Worm (Caenorhabditis elegans) whole organism, early embryonic: ENCODE data around the gene msp-49.

Source experiments
- B0310.2 ChIP-seq: sonication (generic microtip); optimal IDR thresholded peaks from 2 replicates; lab custom pipeline; 2016; ENCODE audit warnings: mild to moderate bottlenecking, missing genetic modification characterization, missing compliant biosample characterization
- F13C5.2 ChIP-seq: sonication (generic microtip); optimal IDR thresholded peaks from 2 replicates; lab custom pipeline; 2017; ENCODE audit warnings: mild to moderate bottlenecking, missing genetic modification characterization, inconsistent platforms, missing compliant biosample characterization
- ama-1 ChIP-seq: fragments of 150-350 bp; optimal IDR thresholded peaks from 2 replicates; lab custom pipeline; 2014
- ceh-13 ChIP-seq: fragments of 200-800 bp; sonication (Bioruptor generic); optimal IDR thresholded peaks from 2 replicates; lab custom pipeline; 2018; ENCODE audit warnings: mild to moderate bottlenecking, missing genetic modification characterization, missing compliant biosample characterization
- ets-7 ChIP-seq: sonication (generic microtip); optimal IDR thresholded peaks from 2 replicates; lab custom pipeline; 2016; ENCODE audit warnings: missing genotype, missing genetic modification characterization, missing compliant biosample characterization
- hnd-1 ChIP-seq: sonication (generic microtip); optimal IDR thresholded peaks from 2 replicates; lab custom pipeline; 2016; ENCODE audit warnings: missing genetic modification characterization, missing compliant biosample characterization
- pes-1 ChIP-seq: fragments of 200-800 bp; sonication (Bioruptor generic); IDR thresholded peaks from 2 replicates; pipeline ENCODE4 v1.3.6; 2022; ENCODE audit warnings: missing genetic modification reagents, missing genetic modification characterization, missing compliant biosample characterization
- tbx-37 ChIP-seq: fragments of 200-800 bp; sonication (Bioruptor generic); conservative IDR thresholded peaks from 2 replicates; pipeline ENCODE4 v1.3.6; 2022; ENCODE audit warnings: missing genetic modification reagents, missing genetic modification characterization, missing compliant biosample characterization
- tra-4 ChIP-seq: sonication (generic microtip); optimal IDR thresholded peaks from 2 replicates; lab custom pipeline; 2017; ENCODE audit warnings: missing genetic modification characterization, missing compliant biosample characterization

DNA sequence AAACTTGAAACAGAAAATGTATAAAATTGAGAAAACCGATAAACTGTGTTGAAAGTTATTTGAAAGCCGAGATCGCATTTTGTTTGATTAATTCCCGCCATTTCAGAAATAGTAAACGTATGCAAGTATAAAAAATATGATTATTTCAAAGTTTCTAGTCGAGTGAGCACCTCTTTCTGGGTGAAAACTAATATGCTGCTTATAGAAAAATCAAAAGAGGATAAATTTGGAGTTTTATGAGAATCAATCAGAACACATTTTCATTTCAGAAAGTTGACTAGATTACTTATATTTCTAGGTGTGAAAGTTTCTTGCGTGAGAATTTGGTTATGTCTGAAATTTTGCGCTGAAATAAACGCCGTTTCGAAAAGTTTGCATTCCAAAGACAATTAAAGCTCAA is 36.6 kb upstream of the msp-49 start, which contains the start of gene srb-13:
- TF ChIP-seq ets-7 (tag; lab: Kevin White, UChicago) = no peak
- TF ChIP-seq ceh-13 (GFP tag; lab: Kevin White, UChicago) = no peak
- TF ChIP-seq ama-1 = no peak
- TF ChIP-seq tra-4 (tag; lab: Kevin White, UChicago) = no peak
- TF ChIP-seq tbx-37 (GFP tag; lab: Robert Waterston, UW) = no peak
- no peak for TF ChIP-seq B0310.2 (tag; lab: Kevin White, UChicago)
- no peak for TF ChIP-seq F13C5.2 (tag; lab: Kevin White, UChicago)
- no peak for TF ChIP-seq pes-1
- no peak for TF ChIP-seq hnd-1 (tag; lab: Kevin White, UChicago)
